Fruit fly (Drosophila melanogaster): ENCODE data around the gene Anp.

The Anp gene

dm6 chr3R:30189836-30190235, 19.9 kb upstream of the Anp start (continued):
- TF ChIP-seq nmo (GFP tag; optimal IDR thresholded peaks at IDR 0.05) = peak; percentile 80
- no peak for TF ChIP-seq dm (GFP tag; optimal IDR thresholded peaks at IDR 0.05)
- peak; percentile 62 for TF ChIP-seq CG4424 (GFP tag; optimal IDR thresholded peaks at IDR 0.05)
- TF ChIP-seq CG6254 (GFP tag; optimal IDR thresholded peaks at IDR 0.05) = peak; percentile 61
- no peak for TF ChIP-seq Hand (GFP tag; optimal IDR thresholded peaks at IDR 0.05)
- peak; percentile 30; the same call in 1 of the 2 replicates for TF ChIP-seq CG8765 (GFP tag; IDR thresholded peaks at IDR 0.05)
- TF ChIP-seq yki (optimal IDR thresholded peaks at IDR 0.05) = no peak
- TF ChIP-seq trem (tag; optimal IDR thresholded peaks at IDR 0.05) = peak; percentile 35
- TF ChIP-seq Max (GFP tag; optimal IDR thresholded peaks at IDR 0.05) = no peak
- TF ChIP-seq ssp (GFP tag; IDR thresholded peaks at IDR 0.05) = peak; percentile 72
- TF ChIP-seq NC2α (GFP tag; optimal IDR thresholded peaks at IDR 0.05) = no peak
- TF ChIP-seq Sry-β (GFP tag; optimal IDR thresholded peaks at IDR 0.05) = no peak
- TF ChIP-seq gem (tag; optimal IDR thresholded peaks at IDR 0.05) = peak; percentile 83
- TF ChIP-seq Xrp1 (GFP tag; IDR thresholded peaks at IDR 0.05) = peak; percentile 86
- TF ChIP-seq grn (GFP tag; optimal IDR thresholded peaks at IDR 0.05) = no peak
- no peak for TF ChIP-seq CG3065 (GFP tag; optimal IDR thresholded peaks at IDR 0.05)
- TF ChIP-seq ftz-f1 (GFP tag; optimal IDR thresholded peaks at IDR 0.05) = no peak
- no peak for TF ChIP-seq CG4282 (GFP tag; optimal IDR thresholded peaks at IDR 0.05)
- TF ChIP-seq GATAe (GFP tag; conservative IDR thresholded peaks at IDR 0.05) = 0 out of 2 replicates have a peak, but pooled peaks have one; percentile 9
- TF ChIP-seq gt (GFP tag; IDR thresholded peaks at IDR 0.05) = peak; percentile 42; the same call in 1 of the 2 replicates
- TF ChIP-seq CG33557 (GFP tag; optimal IDR thresholded peaks at IDR 0.05) = no peak
- peak; percentile 81 for TF ChIP-seq CG3726 (GFP tag; IDR thresholded peaks at IDR 0.05)
- no peak for TF ChIP-seq crol (GFP tag; IDR thresholded peaks at IDR 0.05)
- TF ChIP-seq CG4617 (GFP tag; optimal IDR thresholded peaks at IDR 0.05; ENCODE audit: borderline replicate concordance) = peak; percentile 34
- peak; percentile 60 to 71 for TF ChIP-seq dpn (GFP tag; optimal IDR thresholded peaks at IDR 0.05)
- peak; percentile 63 for TF ChIP-seq Chrac-16 (GFP tag; optimal IDR thresholded peaks at IDR 0.05)
- peak; percentile 36 for TF ChIP-seq run (tag; optimal IDR thresholded peaks at IDR 0.05)
- peak; percentile 41 for TF ChIP-seq CG12942 (GFP tag; optimal IDR thresholded peaks at IDR 0.05)
- TF ChIP-seq danr (GFP tag; IDR thresholded peaks at IDR 0.05) = peak; percentile 70; the same call in 1 of the 2 replicates
- no peak for TF ChIP-seq Bgb (GFP tag; IDR thresholded peaks at IDR 0.05; ENCODE audit: partially characterized antibody)
- TF ChIP-seq NfI (GFP tag; optimal IDR thresholded peaks at IDR 0.05) = peak; percentile 73
- TF ChIP-seq dati (GFP tag; IDR thresholded peaks at IDR 0.05) = no peak
- peak; percentile 68 for TF ChIP-seq fd64A (GFP tag; optimal IDR thresholded peaks at IDR 0.05)
- TF ChIP-seq Oaz (GFP tag; IDR thresholded peaks at IDR 0.05) = peak; percentile 43; the same call in 1 of the 2 replicates
- TF ChIP-seq Adf1 (GFP tag; IDR thresholded peaks at IDR 0.05) = no peak
- TF ChIP-seq gce (GFP tag; IDR thresholded peaks at IDR 0.05) = peak; percentile 75; the same call in 1 of the 3 replicates
- TF ChIP-seq kni (GFP tag; optimal IDR thresholded peaks at IDR 0.05) = no peak
- TF ChIP-seq zf30C (GFP tag; optimal IDR thresholded peaks at IDR 0.05) = no peak
- TF ChIP-seq nerfin-1 (tag; optimal IDR thresholded peaks at IDR 0.05) = peak; percentile 58
- TF ChIP-seq CG2678 (tag; optimal IDR thresholded peaks at IDR 0.05) = peak; percentile 82
- peak; percentile 50 for TF ChIP-seq CG12104 (GFP tag; optimal IDR thresholded peaks at IDR 0.05)
- TF ChIP-seq rib (GFP tag; IDR thresholded peaks at IDR 0.05) = no peak
- TF ChIP-seq Jarid2 (GFP tag; optimal IDR thresholded peaks at IDR 0.05) = no peak
- TF ChIP-seq CG10274 (GFP tag; optimal IDR thresholded peaks at IDR 0.05) = peak; percentile 51
- peak; percentile 79 for TF ChIP-seq CG14014 (GFP tag; IDR thresholded peaks at IDR 0.05)
- no peak for TF ChIP-seq lbe (GFP tag; optimal IDR thresholded peaks at IDR 0.05)
- peak; percentile 19 for TF ChIP-seq Lhr (GFP tag; optimal IDR thresholded peaks at IDR 0.05)
- TF ChIP-seq CG8478 (optimal IDR thresholded peaks at IDR 0.05) = no peak
- peak; percentile 44 for TF ChIP-seq Mes4 (GFP tag; optimal IDR thresholded peaks at IDR 0.05)
- no peak for TF ChIP-seq cas (GFP tag; IDR thresholded peaks at IDR 0.05)
- peak; percentile 47 for TF ChIP-seq CG11723 (GFP tag; optimal IDR thresholded peaks at IDR 0.05)
- no peak for TF ChIP-seq NK7.1 (GFP tag; optimal IDR thresholded peaks at IDR 0.05)
